Fruit fly (Drosophila melanogaster): Measurements from ENCODE around the gene CG33673.

DNA sequence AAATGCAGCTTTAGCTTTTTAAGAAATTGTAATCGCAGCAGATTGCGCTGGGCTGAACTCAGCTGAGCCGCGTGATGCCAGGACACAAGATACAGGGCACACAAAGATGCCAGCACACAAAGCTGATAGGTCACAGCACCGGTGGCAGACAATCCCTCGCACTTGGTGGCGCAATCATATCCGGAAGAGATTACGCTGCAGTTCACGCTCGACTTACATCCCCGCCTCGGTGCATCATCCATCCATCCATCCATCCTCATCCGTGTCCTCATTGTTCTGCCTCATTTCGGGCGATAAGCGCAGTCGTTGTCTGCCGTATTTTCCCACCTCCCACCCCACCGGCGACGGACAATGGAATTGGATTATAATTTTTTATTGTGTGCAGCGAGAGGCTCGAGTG lies 1.4 kb upstream of the CG33673 start:
- TF ChIP-seq CG8478 (optimal IDR thresholded peaks at IDR 0.05) (no peak), CTCF (optimal IDR thresholded peaks at IDR 0.05) (no peak)

Measured in S2 (cell line).